Worm (Caenorhabditis elegans) whole organism, early embryonic: ENCODE data around the gene clc-27.

Experiments
- aly-1 ChIP-seq: sonication (generic microtip); optimal IDR thresholded peaks from 2 replicates; lab custom pipeline; 2016; ENCODE audit warnings: missing genetic modification characterization, missing compliant biosample characterization
- ama-1 ChIP-seq: fragments of 150-350 bp; optimal IDR thresholded peaks from 2 replicates; lab custom pipeline; 2014
- ceh-36 ChIP-seq: sonication (generic microtip); optimal IDR thresholded peaks from 2 replicates; lab custom pipeline; 2016; ENCODE audit warnings: missing genetic modification characterization, inconsistent platforms, missing compliant biosample characterization
- ets-7 ChIP-seq: sonication (generic microtip); optimal IDR thresholded peaks from 2 replicates; lab custom pipeline; 2016; ENCODE audit warnings: missing genotype, missing genetic modification characterization, missing compliant biosample characterization
- flt-1 ChIP-seq: fragments of 200-800 bp; sonication (Bioruptor generic); IDR thresholded peaks from 2 replicates; pipeline ENCODE4 v1.3.6; 2022; ENCODE audit warnings: missing genetic modification characterization, missing compliant biosample characterization
- hmbx-1 ChIP-seq: sonication (generic microtip); optimal IDR thresholded peaks from 2 replicates; lab custom pipeline; 2016; ENCODE audit warnings: mild to moderate bottlenecking, missing genetic modification characterization, missing compliant biosample characterization
- hmg-4 ChIP-seq: fragments of 200-800 bp; sonication (Bioruptor generic); optimal IDR thresholded peaks from 2 replicates; lab custom pipeline; 2018; ENCODE audit warnings: mild to moderate bottlenecking, missing genetic modification characterization, missing compliant biosample characterization
- hnd-1 ChIP-seq: sonication (generic microtip); optimal IDR thresholded peaks from 2 replicates; lab custom pipeline; 2016; ENCODE audit warnings: missing genetic modification characterization, missing compliant biosample characterization
- pes-1 ChIP-seq: fragments of 200-800 bp; sonication (Bioruptor generic); IDR thresholded peaks from 2 replicates; pipeline ENCODE4 v1.3.6; 2022; ENCODE audit warnings: missing genetic modification reagents, missing genetic modification characterization, missing compliant biosample characterization
- scrt-1 ChIP-seq: fragments of 200-800 bp; sonication (Bioruptor generic); IDR thresholded peaks from 2 replicates; pipeline ENCODE4 v1.3.6; 2022; ENCODE audit warnings: missing genetic modification characterization, missing compliant biosample characterization
- tbx-11 ChIP-seq: fragments of 200-800 bp; sonication (Bioruptor generic); IDR thresholded peaks from 2 replicates; pipeline ENCODE4 v1.3.6; 2022; ENCODE audit warnings: missing genetic modification characterization, missing compliant biosample characterization

ce11 chrIII:998855-999254 is 9.3 kb upstream of the clc-27 start:
- TF ChIP-seq ama-1, result no peak
- no peak for TF ChIP-seq hmg-4 (GFP tag; lab: Kevin White, UChicago)
- TF ChIP-seq ets-7 (tag; lab: Kevin White, UChicago), result no peak
- TF ChIP-seq flt-1 (GFP tag; lab: Robert Waterston, UW), result no peak
- TF ChIP-seq pes-1, result no peak
- no peak for TF ChIP-seq hmbx-1
- no peak for TF ChIP-seq scrt-1
- no peak for TF ChIP-seq ceh-36
- no peak for TF ChIP-seq tbx-11 (GFP tag; lab: Robert Waterston, UW)
- no peak for TF ChIP-seq aly-1 (tag; lab: Kevin White, UChicago)
- TF ChIP-seq hnd-1, result no peak
